Worm (Caenorhabditis elegans) whole organism, late embryonic: ENCODE results near the gene srh-72.

Experiments
- C08G9.2 ChIP-seq: sonication (generic microtip); optimal IDR thresholded peaks from 2 replicates; lab custom pipeline; 2016; ENCODE audit warnings: mild to moderate bottlenecking, missing genetic modification characterization, moderate library complexity, missing compliant biosample characterization
- C38D4.7 ChIP-seq: fragments of 200-800 bp; sonication (Bioruptor generic); optimal IDR thresholded peaks from 2 replicates; lab custom pipeline; 2018; ENCODE audit warnings: mild to moderate bottlenecking, missing genetic modification characterization, moderate library complexity, missing compliant biosample characterization
- K09A11.1 ChIP-seq: sonication (generic microtip); optimal IDR thresholded peaks from 2 replicates; lab custom pipeline; 2017; ENCODE audit warnings: antibody characterized with exemption, mild to moderate bottlenecking, missing genetic modification characterization, missing compliant biosample characterization; ENCODE audit not compliant: insufficient read depth
- ahr-1 ChIP-seq: sonication (generic microtip); optimal IDR thresholded peaks from 2 replicates; lab custom pipeline; 2016; ENCODE audit warnings: missing genetic modification characterization, missing compliant biosample characterization
- ama-1 ChIP-seq: fragments of 150-350 bp; optimal IDR thresholded peaks from 2 replicates; lab custom pipeline; 2014
- ceh-14 ChIP-seq: sonication (generic microtip); optimal IDR thresholded peaks from 2 replicates; lab custom pipeline; 2016; ENCODE audit warnings: missing genotype, missing genetic modification characterization, missing compliant biosample characterization
- ceh-18 ChIP-seq: sonication (generic microtip); optimal IDR thresholded peaks from 2 replicates; lab custom pipeline; 2016; ENCODE audit warnings: missing genetic modification characterization, missing compliant biosample characterization
- ceh-2 ChIP-seq: sonication (generic microtip); optimal IDR thresholded peaks from 2 replicates; lab custom pipeline; 2016; ENCODE audit warnings: missing genotype, missing genetic modification characterization, missing compliant biosample characterization
- ceh-22 ChIP-seq: sonication (generic microtip); optimal IDR thresholded peaks from 2 replicates; lab custom pipeline; 2017; ENCODE audit warnings: missing biosample characterization, missing genetic modification characterization
- ceh-30 ChIP-seq: fragments of 150-350 bp; optimal IDR thresholded peaks from 2 replicates; lab custom pipeline; 2014; ENCODE audit warnings: missing biosample characterization, missing genetic modification characterization
- ceh-31 ChIP-seq: sonication (generic microtip); optimal IDR thresholded peaks from 2 replicates; lab custom pipeline; 2016; ENCODE audit warnings: missing genetic modification characterization, missing compliant biosample characterization
- ceh-34 ChIP-seq: sonication (generic microtip); optimal IDR thresholded peaks from 2 replicates; lab custom pipeline; 2016; ENCODE audit warnings: mild to moderate bottlenecking, missing genetic modification characterization, missing compliant biosample characterization
- ceh-45 ChIP-seq: fragments of 200-800 bp; sonication (Bioruptor generic); IDR thresholded peaks from 2 replicates; pipeline ENCODE4 v1.3.6; 2022; ENCODE audit warnings: missing genetic modification reagents, missing genetic modification characterization, missing compliant biosample characterization
- ceh-48 ChIP-seq: sonication (generic microtip); optimal IDR thresholded peaks from 2 replicates; lab custom pipeline; 2016; ENCODE audit warnings: missing genetic modification characterization, inconsistent platforms, missing compliant biosample characterization
- ceh-9 ChIP-seq: sonication (generic microtip); optimal IDR thresholded peaks from 2 replicates; lab custom pipeline; 2016; ENCODE audit warnings: mild to moderate bottlenecking, missing genetic modification characterization, inconsistent platforms, missing compliant biosample characterization
- dmd-4 ChIP-seq: sonication (generic microtip); optimal IDR thresholded peaks from 2 replicates; lab custom pipeline; 2016; ENCODE audit warnings: borderline replicate concordance, missing genetic modification characterization, missing compliant biosample characterization
- dve-1 ChIP-seq: sonication (generic microtip); optimal IDR thresholded peaks from 2 replicates; lab custom pipeline; 2017; ENCODE audit warnings: antibody characterized with exemption, mild to moderate bottlenecking, missing genetic modification characterization, missing compliant biosample characterization
- elt-2 ChIP-seq: sonication (generic microtip); optimal IDR thresholded peaks from 2 replicates; lab custom pipeline; 2016; ENCODE audit warnings: missing genetic modification reagents, missing genetic modification characterization, missing compliant biosample characterization
- elt-4 ChIP-seq: sonication (generic microtip); optimal IDR thresholded peaks from 2 replicates; lab custom pipeline; 2016; ENCODE audit warnings: missing genetic modification characterization, missing compliant biosample characterization
- fax-1 ChIP-seq: sonication (generic microtip); optimal IDR thresholded peaks from 2 replicates; lab custom pipeline; 2016; ENCODE audit warnings: missing genotype, missing genetic modification characterization, missing compliant biosample characterization
- gmeb-2 ChIP-seq: sonication (generic microtip); optimal IDR thresholded peaks from 2 replicates; lab custom pipeline; 2016; ENCODE audit warnings: missing genetic modification characterization, inconsistent platforms, missing compliant biosample characterization
- hlh-15 ChIP-seq: sonication (generic microtip); optimal IDR thresholded peaks from 2 replicates; lab custom pipeline; 2016; ENCODE audit warnings: missing genetic modification characterization, missing compliant biosample characterization
- hlh-6 ChIP-seq: sonication (generic microtip); optimal IDR thresholded peaks from 2 replicates; lab custom pipeline; 2016; ENCODE audit warnings: missing genotype, missing genetic modification characterization, missing compliant biosample characterization
- hlh-8 ChIP-seq: sonication (generic microtip); optimal IDR thresholded peaks from 2 replicates; lab custom pipeline; 2016; ENCODE audit warnings: missing genotype, missing genetic modification characterization, missing compliant biosample characterization
- lim-6 ChIP-seq: sonication (generic microtip); optimal IDR thresholded peaks from 2 replicates; lab custom pipeline; 2016; ENCODE audit warnings: missing genetic modification characterization, missing compliant biosample characterization
- lin-11 ChIP-seq: fragments of 200-800 bp; sonication (Bioruptor generic); optimal IDR thresholded peaks from 2 replicates; lab custom pipeline; 2018; ENCODE audit warnings: mild to moderate bottlenecking, missing genetic modification characterization, missing compliant biosample characterization
- mec-3 ChIP-seq: sonication (generic microtip); optimal IDR thresholded peaks from 2 replicates; lab custom pipeline; 2016; ENCODE audit warnings: borderline replicate concordance, missing genetic modification characterization, missing compliant biosample characterization
- nfya-1 ChIP-seq: sonication (generic microtip); optimal IDR thresholded peaks from 2 replicates; lab custom pipeline; 2017; ENCODE audit warnings: missing genetic modification characterization, mild to moderate bottlenecking, missing compliant biosample characterization, antibody characterized with exemption, moderate library complexity
- nhr-232 ChIP-seq: sonication (generic microtip); optimal IDR thresholded peaks from 2 replicates; lab custom pipeline; 2016; ENCODE audit warnings: missing genetic modification characterization, missing compliant biosample characterization
- npax-4 ChIP-seq: sonication (generic microtip); optimal IDR thresholded peaks from 2 replicates; lab custom pipeline; 2016; ENCODE audit warnings: missing genetic modification characterization, missing compliant biosample characterization
- pag-3 ChIP-seq: sonication (generic microtip); optimal IDR thresholded peaks from 2 replicates; lab custom pipeline; 2016; ENCODE audit warnings: missing compliant biosample characterization, missing genetic modification characterization, borderline replicate concordance
- pqm-1 ChIP-seq: sonication (generic microtip); optimal IDR thresholded peaks from 2 replicates; lab custom pipeline; 2016; ENCODE audit warnings: missing genetic modification characterization, missing compliant biosample characterization
- ref-2 ChIP-seq: sonication (generic microtip); optimal IDR thresholded peaks from 2 replicates; lab custom pipeline; 2016; ENCODE audit warnings: missing genetic modification characterization, missing compliant biosample characterization
- rnt-1 ChIP-seq: sonication (generic microtip); optimal IDR thresholded peaks from 2 replicates; lab custom pipeline; 2016; ENCODE audit warnings: missing genetic modification characterization, missing compliant biosample characterization
- sox-4 ChIP-seq: sonication (generic microtip); optimal IDR thresholded peaks from 2 replicates; lab custom pipeline; 2017; ENCODE audit warnings: mild to moderate bottlenecking, missing genetic modification characterization, inconsistent platforms, missing compliant biosample characterization
- syd-9 ChIP-seq: sonication (generic microtip); optimal IDR thresholded peaks from 2 replicates; lab custom pipeline; 2016; ENCODE audit warnings: mild to moderate bottlenecking, missing genetic modification characterization, moderate library complexity, missing compliant biosample characterization
- tbx-7 ChIP-seq: sonication (generic microtip); optimal IDR thresholded peaks from 2 replicates; lab custom pipeline; 2016; ENCODE audit warnings: missing genotype, missing genetic modification characterization, missing compliant biosample characterization
- unc-3 ChIP-seq, 2 experiments: fragments of 200-800 bp in 1 of 2; sonication (Bioruptor generic) in 1 of 2; sonication (generic microtip) in 1 of 2; conservative IDR thresholded peaks in 1 of 2; optimal IDR thresholded peaks in 1 of 2; 2 replicates each; pipeline versions ENCODE4 v1.3.6 to Lab custom; 2016 to 2022; ENCODE audit warnings: missing compliant biosample characterization in 2 of 2, missing genetic modification characterization in 2 of 2, missing genetic modification reagents in 1 of 2
- unc-55 ChIP-seq: sonication (generic microtip); optimal IDR thresholded peaks from 2 replicates; lab custom pipeline; 2017; ENCODE audit warnings: missing biosample characterization, missing genetic modification reagents, missing genetic modification characterization
- ztf-16 ChIP-seq: sonication (generic microtip); optimal IDR thresholded peaks from 2 replicates; lab custom pipeline; 2017; ENCODE audit warnings: missing genetic modification characterization, missing compliant biosample characterization

Gene srh-72

ce11 chrII:1640496-1640895, at the start of gene srh-72:
Gene srh-72, minus strand, starts transcription at chrII:1640596.
- TF ChIP-seq ahr-1 (tag; lab: Kevin White, UChicago): no peak
- no peak for TF ChIP-seq ceh-14 (tag; lab: Kevin White, UChicago)
- TF ChIP-seq mec-3: no peak
- no peak for TF ChIP-seq lin-11 (tag; lab: Kevin White, UChicago)
- TF ChIP-seq unc-55 (GFP tag; lab: Kevin White, UChicago): no peak
- TF ChIP-seq npax-4: no peak
- no peak for TF ChIP-seq nfya-1 (tag; lab: Kevin White, UChicago)
- no peak for TF ChIP-seq rnt-1
- no peak for TF ChIP-seq gmeb-2 (tag; lab: Kevin White, UChicago)
- no peak for TF ChIP-seq sox-4
- no peak for TF ChIP-seq dmd-4 (tag; lab: Kevin White, UChicago)
- TF ChIP-seq pag-3 (tag; lab: Kevin White, UChicago): no peak
- no peak for TF ChIP-seq ceh-31 (tag; lab: Kevin White, UChicago)
- no peak for TF ChIP-seq lim-6
- TF ChIP-seq syd-9 (tag; lab: Kevin White, UChicago): no peak
- no peak for TF ChIP-seq ceh-22 (tag; lab: Kevin White, UChicago)

ce11 chrII:1688813-1689212, 48.4 kb upstream of the srh-72 start, which contains the start of the genes fbxb-18 and fbxb-19:
Gene fbxb-18, minus strand, starts transcription at chrII:1688913.
Gene fbxb-19, minus strand, starts transcription at chrII:1689181.
- TF ChIP-seq ceh-34 (tag; lab: Kevin White, UChicago) (no peak), gmeb-2 (tag; lab: Kevin White, UChicago) (no peak), nhr-232 (tag; lab: Kevin White, UChicago) (no peak), fax-1 (tag; lab: Kevin White, UChicago) (no peak), elt-4 (tag; lab: Kevin White, UChicago) (no peak), mec-3 (no peak), rnt-1 (no peak), ceh-18 (tag; lab: Kevin White, UChicago) (no peak), ceh-14 (tag; lab: Kevin White, UChicago) (no peak), ceh-30 (tag; lab: Kevin White, UChicago) (no peak), elt-2 (no peak), hlh-15 (tag; lab: Kevin White, UChicago) (no peak), ceh-9 (no peak), ama-1 (no peak), C08G9.2 (tag; lab: Kevin White, UChicago) (no peak), ceh-48 (no peak), ceh-2 (no peak)

ce11 chrII:1683742-1684141, 43.3 kb upstream of the srh-72 start, which contains the start of gene fbxb-25:
Gene fbxb-25, plus strand, starts transcription at chrII:1684042.
- no peak for TF ChIP-seq tbx-7 (tag; lab: Kevin White, UChicago)

ce11 chrII:1682218-1682617, 41.8 kb upstream of the srh-72 start, which contains the start of gene fbxb-26:
Gene fbxb-26, plus strand, starts transcription at chrII:1682518.
- TF ChIP-seq rnt-1: no peak
- TF ChIP-seq ceh-14 (tag; lab: Kevin White, UChicago): no peak
- TF ChIP-seq ama-1: no peak
- no peak for TF ChIP-seq pqm-1 (tag; lab: Kevin White, UChicago)
- no peak for TF ChIP-seq nhr-232 (tag; lab: Kevin White, UChicago)
- TF ChIP-seq ceh-2: no peak
- no peak for TF ChIP-seq ceh-45
- TF ChIP-seq K09A11.1 (tag; lab: Kevin White, UChicago): no peak
- no peak for TF ChIP-seq ref-2 (tag; lab: Kevin White, UChicago)
- no peak for TF ChIP-seq C08G9.2 (tag; lab: Kevin White, UChicago)
- no peak for TF ChIP-seq hlh-8 (tag; lab: Kevin White, UChicago)
- no peak for TF ChIP-seq ztf-16 (tag; lab: Kevin White, UChicago)
- TF ChIP-seq hlh-6 (tag; lab: Kevin White, UChicago): no peak
- TF ChIP-seq dve-1 (tag; lab: Kevin White, UChicago): no peak
- TF ChIP-seq hlh-15 (tag; lab: Kevin White, UChicago): no peak
- TF ChIP-seq C38D4.7 (GFP tag; lab: Kevin White, UChicago): no peak
- no peak for TF ChIP-seq unc-55 (GFP tag; lab: Kevin White, UChicago)
- no peak for TF ChIP-seq unc-3 (GFP tag; conservative IDR thresholded peaks at IDR 0.05; lab: Robert Waterston, UW)
- no peak for TF ChIP-seq unc-3 (tag; optimal IDR thresholded peaks at IDR 0.05; lab: Kevin White, UChicago)
- no peak for TF ChIP-seq mec-3
- TF ChIP-seq, all 69 proteins: peak for 0
